Worm (Caenorhabditis elegans): Measurements from ENCODE around the gene chat-1.

chat-1 gene

ce11 chrIV:4447367-4447766 lies 236 bp downstream of the chat-1 start (continued):
- TF ChIP-seq ama-1 (optimal IDR thresholded peaks at IDR 0.05) = no peak
- no peak for TF ChIP-seq ama-1 (GFP tag; optimal IDR thresholded peaks at IDR 0.05)
- TF ChIP-seq lin-26 (GFP tag; IDR thresholded peaks at IDR 0.05) = peak; percentile 37; the same call in 1 of the 2 replicates
- no peak for TF ChIP-seq Y56A3A.18 (GFP tag; IDR thresholded peaks at IDR 0.05)
- TF ChIP-seq dpl-1 (GFP tag; optimal IDR thresholded peaks at IDR 0.05) = peak; percentile 30
- no peak for TF ChIP-seq snpc-3.4 (tag; optimal IDR thresholded peaks at IDR 0.05)
- 0 out of 2 replicates have a peak, but pooled peaks have one; percentile 30 for TF ChIP-seq hsf-1 (GFP tag; IDR thresholded peaks at IDR 0.05)
- 0 out of 2 replicates have a peak, but pooled peaks have one; percentile 12 for TF ChIP-seq F39B2.1 (GFP tag; IDR thresholded peaks at IDR 0.05)
- peak; percentile 56; the same call in 1 of the 2 replicates for TF ChIP-seq ztf-28 (GFP tag; IDR thresholded peaks at IDR 0.05)
- TF ChIP-seq Y79H2A.3 (GFP tag; conservative IDR thresholded peaks at IDR 0.05) = no peak
- no peak for TF ChIP-seq Y67H2A.10 (GFP tag; conservative IDR thresholded peaks at IDR 0.05)
- no peak for TF ChIP-seq unc-130 (GFP tag; optimal IDR thresholded peaks at IDR 0.05)
- no peak; the same call in 1 of the 2 replicates for TF ChIP-seq B0336.3 (GFP tag; IDR thresholded peaks at IDR 0.05)
- TF ChIP-seq nhr-120 (GFP tag; IDR thresholded peaks at IDR 0.05) = no peak
- 0 out of 2 replicates have a peak, but pooled peaks have one; percentile 13 for TF ChIP-seq zfh-2 (GFP tag; conservative IDR thresholded peaks at IDR 0.05)
- no peak for TF ChIP-seq nhr-80 (tag; optimal IDR thresholded peaks at IDR 0.05)
- TF ChIP-seq C17E4.6 (GFP tag; IDR thresholded peaks at IDR 0.05) = no peak
- no peak for TF ChIP-seq cebp-2 (GFP tag; IDR thresholded peaks at IDR 0.05)
- no peak for TF ChIP-seq zim-3 (tag; optimal IDR thresholded peaks at IDR 0.05)
- no peak for TF ChIP-seq K11D2.4 (GFP tag; IDR thresholded peaks at IDR 0.05)
- no peak; the same call in 1 of the 2 replicates for TF ChIP-seq B0019.2 (GFP tag; conservative IDR thresholded peaks at IDR 0.05)
- no peak for TF ChIP-seq akir-1 (GFP tag; optimal IDR thresholded peaks at IDR 0.05)
- no peak for TF ChIP-seq dpff-1 (tag; optimal IDR thresholded peaks at IDR 0.05)
- TF ChIP-seq snpc-1.3 (tag; optimal IDR thresholded peaks at IDR 0.05; ENCODE audit: insufficient read depth) = no peak
- no peak for TF ChIP-seq F57C9.4 (tag; optimal IDR thresholded peaks at IDR 0.05)
- TF ChIP-seq attf-3 (GFP tag; conservative IDR thresholded peaks at IDR 0.05) = no peak
- no peak for TF ChIP-seq attf-5 (GFP tag; optimal IDR thresholded peaks at IDR 0.05)
- no peak for TF ChIP-seq K12H6.12 (tag; optimal IDR thresholded peaks at IDR 0.05)
- TF ChIP-seq nhr-90 (tag; optimal IDR thresholded peaks at IDR 0.05) = no peak
- TF ChIP-seq F33H1.4 (GFP tag; IDR thresholded peaks at IDR 0.05) = peak; percentile 66
- TF ChIP-seq repo-1 (tag; optimal IDR thresholded peaks at IDR 0.05) = no peak
- TF ChIP-seq ets-4 (GFP tag; optimal IDR thresholded peaks at IDR 0.05) = no peak
- TF ChIP-seq F22D6.2 (tag; optimal IDR thresholded peaks at IDR 0.05) = no peak
- no peak for TF ChIP-seq unc-62 (GFP tag; optimal IDR thresholded peaks at IDR 0.05)
- no peak for TF ChIP-seq B0035.1 (tag; optimal IDR thresholded peaks at IDR 0.05)
- no peak for TF ChIP-seq F55B11.4 (tag; optimal IDR thresholded peaks at IDR 0.05; ENCODE audit: borderline replicate concordance, insufficient read depth)
- peak; percentile 53 for TF ChIP-seq F49E8.2 (tag; optimal IDR thresholded peaks at IDR 0.05; ENCODE audit: insufficient read depth)
- TF ChIP-seq efl-1 (GFP tag; optimal IDR thresholded peaks at IDR 0.05) = no peak
- TF ChIP-seq ztf-22 (GFP tag; optimal IDR thresholded peaks at IDR 0.05) = no peak
- TF ChIP-seq ekl-4 (GFP tag; IDR thresholded peaks at IDR 0.05) = no peak
- TF ChIP-seq mxl-1 (tag; optimal IDR thresholded peaks at IDR 0.05) = no peak
- TF ChIP-seq hmg-1.2 (GFP tag; IDR thresholded peaks at IDR 0.05) = no peak
- TF ChIP-seq lsy-27 (tag; optimal IDR thresholded peaks at IDR 0.05; ENCODE audit: borderline replicate concordance, insufficient read depth) = no peak
- TF ChIP-seq snpc-4 (GFP tag; optimal IDR thresholded peaks at IDR 0.05) = no peak
- no peak for TF ChIP-seq snpc-4 (tag; optimal IDR thresholded peaks at IDR 0.05)
- TF ChIP-seq lin-40 (tag; optimal IDR thresholded peaks at IDR 0.05) = no peak
- no peak for TF ChIP-seq let-607 (tag; optimal IDR thresholded peaks at IDR 0.05)
- TF ChIP-seq madf-3 (GFP tag; IDR thresholded peaks at IDR 0.05) = no peak
- TF ChIP-seq T07F8.4 (tag; optimal IDR thresholded peaks at IDR 0.05) = no peak

Measured in whole organism, young adult.